Worm (Caenorhabditis elegans): ENCODE results near the gene srt-3.

ce11 chrV:4216902-4217301 is 43.1 kb downstream of the srt-3 start:
- no peak for TF ChIP-seq Y53F4B.3 (GFP tag; IDR thresholded peaks at IDR 0.05)
- no peak for TF ChIP-seq unc-130 (GFP tag; optimal IDR thresholded peaks at IDR 0.05)
- TF ChIP-seq lir-1 (GFP tag; conservative IDR thresholded peaks at IDR 0.05) = no peak
- TF ChIP-seq lin-35 (GFP tag; optimal IDR thresholded peaks at IDR 0.05) = no peak
- no peak for TF ChIP-seq somi-1 (GFP tag; optimal IDR thresholded peaks at IDR 0.05)
- no peak for TF ChIP-seq ekl-4 (GFP tag; IDR thresholded peaks at IDR 0.05)
- no peak for TF ChIP-seq atf-7 (tag; optimal IDR thresholded peaks at IDR 0.05)
